Worm (Caenorhabditis elegans): ENCODE measurements around the gene ins-14.
"Not testable (repeated sequence)": the region's sequence is repeated elsewhere in the genome, so short reads cannot be mapped to it uniquely, and the experiment has no call there.

ins-14 gene

ce11 chrII:6776418-6777034 is 30.9 kb upstream of the ins-14 start, which contains the start of gene ssup-72:
ssup-72 (plus strand) TSS chrII:6776598.
- TF ChIP-seq sea-1 (GFP tag; conservative IDR thresholded peaks at IDR 0.05) (no peak), B0310.2 (tag; optimal IDR thresholded peaks at IDR 0.05) (no peak), tbx-37 (GFP tag; conservative IDR thresholded peaks at IDR 0.05) (peak; percentile 75), hmg-4 (GFP tag; optimal IDR thresholded peaks at IDR 0.05) (peak; percentile 35), tbx-11 (GFP tag; IDR thresholded peaks at IDR 0.05) (no peak), F13C5.2 (tag; optimal IDR thresholded peaks at IDR 0.05) (no peak)

ce11 chrII:6775076-6775475 is 29.5 kb upstream of the ins-14 start, which contains the start of gene agr-1:
agr-1 (minus strand) TSS chrII:6775176.
- TF ChIP-seq pes-1 (GFP tag; IDR thresholded peaks at IDR 0.05); tbx-37 (GFP tag; conservative IDR thresholded peaks at IDR 0.05); hnd-1 (tag; optimal IDR thresholded peaks at IDR 0.05): not testable (repeated sequence)

DNA sequence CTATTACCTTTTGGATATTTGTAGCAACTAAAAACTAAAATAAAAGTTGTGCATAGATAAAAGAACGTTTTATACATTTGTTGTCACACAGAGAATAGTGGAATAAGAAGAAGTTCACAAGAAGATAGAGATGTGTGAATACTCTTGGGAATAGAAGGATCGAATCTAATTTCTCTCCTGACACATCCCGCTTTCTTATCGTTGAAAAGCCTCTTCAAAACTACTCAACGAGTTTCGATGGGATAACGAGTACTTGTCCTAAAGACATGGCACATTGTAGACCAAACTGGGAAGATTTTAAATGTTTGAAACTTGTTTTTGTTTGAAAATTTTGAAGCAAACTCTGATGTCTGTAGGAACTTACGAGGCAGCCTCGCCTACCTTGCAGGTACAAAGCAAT is 26.9 kb upstream of the ins-14 start:
- TF ChIP-seq tra-4 (tag; optimal IDR thresholded peaks at IDR 0.05) (no peak), B0310.2 (tag; optimal IDR thresholded peaks at IDR 0.05) (no peak), pes-1 (GFP tag; IDR thresholded peaks at IDR 0.05) (no peak), ceh-13 (GFP tag; optimal IDR thresholded peaks at IDR 0.05) (no peak), aly-1 (tag; optimal IDR thresholded peaks at IDR 0.05) (no peak), flt-1 (GFP tag; IDR thresholded peaks at IDR 0.05) (no peak), ets-7 (tag; optimal IDR thresholded peaks at IDR 0.05) (no peak), hmg-4 (GFP tag; optimal IDR thresholded peaks at IDR 0.05) (no peak), sea-1 (GFP tag; conservative IDR thresholded peaks at IDR 0.05) (no peak), ceh-36 (tag; optimal IDR thresholded peaks at IDR 0.05) (no peak), hnd-1 (tag; optimal IDR thresholded peaks at IDR 0.05) (no peak), F13C5.2 (tag; optimal IDR thresholded peaks at IDR 0.05) (no peak), hmbx-1 (tag; optimal IDR thresholded peaks at IDR 0.05) (no peak), tbx-37 (GFP tag; conservative IDR thresholded peaks at IDR 0.05) (no peak), tbx-11 (GFP tag; IDR thresholded peaks at IDR 0.05) (no peak), scrt-1 (GFP tag; IDR thresholded peaks at IDR 0.05) (no peak), ama-1 (optimal IDR thresholded peaks at IDR 0.05) (no peak)

ce11 chrII:6770030-6770429 is 24.4 kb upstream of the ins-14 start:
- no peak for TF ChIP-seq ceh-36 (tag; optimal IDR thresholded peaks at IDR 0.05)
- no peak for TF ChIP-seq pes-1 (GFP tag; IDR thresholded peaks at IDR 0.05)
- no peak for TF ChIP-seq flt-1 (GFP tag; IDR thresholded peaks at IDR 0.05)
- no peak for TF ChIP-seq ama-1 (optimal IDR thresholded peaks at IDR 0.05)
- TF ChIP-seq tbx-11 (GFP tag; IDR thresholded peaks at IDR 0.05) = no peak
- TF ChIP-seq sea-1 (GFP tag; conservative IDR thresholded peaks at IDR 0.05) = no peak
- TF ChIP-seq hmbx-1 (tag; optimal IDR thresholded peaks at IDR 0.05) = no peak
- TF ChIP-seq aly-1 (tag; optimal IDR thresholded peaks at IDR 0.05) = no peak
- TF ChIP-seq scrt-1 (GFP tag; IDR thresholded peaks at IDR 0.05) = 0 out of 2 replicates have a peak, but pooled peaks have one; percentile 40

DNA sequence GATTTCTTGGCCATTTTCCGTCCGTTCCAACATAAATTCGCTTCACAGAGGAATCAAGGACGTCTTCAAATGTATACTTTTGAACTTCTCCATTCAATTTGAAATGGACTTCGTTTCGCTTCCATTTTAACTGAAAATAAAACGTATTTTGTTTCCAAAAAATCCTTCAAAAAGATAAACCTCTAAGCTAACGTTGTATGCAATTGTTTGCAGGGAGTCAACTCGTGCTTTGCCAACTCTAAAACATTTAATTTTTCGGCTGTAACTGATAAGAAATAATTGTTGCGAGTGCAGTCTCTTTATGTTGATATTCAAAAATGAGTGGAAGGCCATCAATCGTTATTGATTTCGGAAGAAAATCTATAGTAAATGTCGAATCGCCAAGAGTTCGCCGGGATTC is 22.4 kb upstream of the ins-14 start, which contains the start of gene F41G3.18:
F41G3.18 (plus strand) TSS at position 301 of the 400 bp plus-strand sequence.
- TF ChIP-seq scrt-1 (GFP tag; IDR thresholded peaks at IDR 0.05) (no peak), ceh-36 (tag; optimal IDR thresholded peaks at IDR 0.05) (no peak), hmbx-1 (tag; optimal IDR thresholded peaks at IDR 0.05) (no peak), B0310.2 (tag; optimal IDR thresholded peaks at IDR 0.05) (no peak), flt-1 (GFP tag; IDR thresholded peaks at IDR 0.05) (no peak), ama-1 (optimal IDR thresholded peaks at IDR 0.05) (no peak), F13C5.2 (tag; optimal IDR thresholded peaks at IDR 0.05) (no peak), hnd-1 (tag; optimal IDR thresholded peaks at IDR 0.05) (no peak), ets-7 (tag; optimal IDR thresholded peaks at IDR 0.05) (no peak)

- TF ChIP-seq hmbx-1 (tag; optimal IDR thresholded peaks at IDR 0.05) (no peak), pes-1 (GFP tag; IDR thresholded peaks at IDR 0.05) (no peak), ets-7 (tag; optimal IDR thresholded peaks at IDR 0.05) (no peak), hnd-1 (tag; optimal IDR thresholded peaks at IDR 0.05) (no peak), tra-4 (tag; optimal IDR thresholded peaks at IDR 0.05) (no peak), scrt-1 (GFP tag; IDR thresholded peaks at IDR 0.05) (no peak), sea-1 (GFP tag; conservative IDR thresholded peaks at IDR 0.05) (no peak), aly-1 (tag; optimal IDR thresholded peaks at IDR 0.05) (no peak), B0310.2 (tag; optimal IDR thresholded peaks at IDR 0.05) (no peak), flt-1 (GFP tag; IDR thresholded peaks at IDR 0.05) (no peak), ceh-36 (tag; optimal IDR thresholded peaks at IDR 0.05) (no peak), hmg-4 (GFP tag; optimal IDR thresholded peaks at IDR 0.05) (no peak), F13C5.2 (tag; optimal IDR thresholded peaks at IDR 0.05) (no peak), tbx-37 (GFP tag; conservative IDR thresholded peaks at IDR 0.05) (no peak), tbx-11 (GFP tag; IDR thresholded peaks at IDR 0.05) (no peak), ama-1 (optimal IDR thresholded peaks at IDR 0.05) (no peak), ceh-13 (GFP tag; optimal IDR thresholded peaks at IDR 0.05) (no peak)
These were observed 19.1 kb upstream of the ins-14 start, which contains the start of gene nlp-50 for ce11 chrII:6764734-6765133. nlp-50 (plus strand) TSS chrII:6765034.

ce11 chrII:6756232-6756631 is 10.6 kb upstream of the ins-14 start, which contains the start of gene F41G3.3:
F41G3.3 (plus strand) TSS chrII:6756532.
- no peak for TF ChIP-seq B0310.2 (tag; optimal IDR thresholded peaks at IDR 0.05)
- TF ChIP-seq hmg-4 (GFP tag; optimal IDR thresholded peaks at IDR 0.05) = no peak
- TF ChIP-seq F13C5.2 (tag; optimal IDR thresholded peaks at IDR 0.05) = no peak
- no peak for TF ChIP-seq tra-4 (tag; optimal IDR thresholded peaks at IDR 0.05)
- TF ChIP-seq pes-1 (GFP tag; IDR thresholded peaks at IDR 0.05) = no peak
- TF ChIP-seq hnd-1 (tag; optimal IDR thresholded peaks at IDR 0.05) = no peak
- TF ChIP-seq tbx-37 (GFP tag; conservative IDR thresholded peaks at IDR 0.05) = no peak
- TF ChIP-seq hmbx-1 (tag; optimal IDR thresholded peaks at IDR 0.05) = no peak
- no peak for TF ChIP-seq ama-1 (optimal IDR thresholded peaks at IDR 0.05)
- TF ChIP-seq ets-7 (tag; optimal IDR thresholded peaks at IDR 0.05) = no peak
- TF ChIP-seq ceh-13 (GFP tag; optimal IDR thresholded peaks at IDR 0.05) = no peak
- no peak for TF ChIP-seq sea-1 (GFP tag; conservative IDR thresholded peaks at IDR 0.05)
- TF ChIP-seq flt-1 (GFP tag; IDR thresholded peaks at IDR 0.05) = no peak
- no peak for TF ChIP-seq aly-1 (tag; optimal IDR thresholded peaks at IDR 0.05)
- TF ChIP-seq scrt-1 (GFP tag; IDR thresholded peaks at IDR 0.05) = no peak
- no peak for TF ChIP-seq ceh-36 (tag; optimal IDR thresholded peaks at IDR 0.05)
- no peak for TF ChIP-seq tbx-11 (GFP tag; IDR thresholded peaks at IDR 0.05)
